Worm (Caenorhabditis elegans) whole organism, young adult: ENCODE measurements around the gene Y39A1A.24.

Experiments
- B0019.2 ChIP-seq: fragments of 200-800 bp; sonication (Bioruptor generic); conservative IDR thresholded peaks from 2 replicates; pipeline ENCODE4 v1.3.6; 2022; ENCODE audit warnings: missing genetic modification reagents, missing genetic modification characterization, missing compliant biosample characterization
- B0035.1 ChIP-seq: sonication (generic microtip); optimal IDR thresholded peaks from 2 replicates; lab custom pipeline; 2016; ENCODE audit warnings: missing genetic modification characterization, mild to moderate bottlenecking, missing compliant biosample characterization, missing genotype, missing genetic modification reagents
- B0261.1 ChIP-seq: sonication (generic microtip); optimal IDR thresholded peaks from 2 replicates; lab custom pipeline; 2016; ENCODE audit warnings: mild to moderate bottlenecking, missing genetic modification characterization, moderate library complexity, missing compliant biosample characterization
- D2030.7 ChIP-seq: fragments of 200-800 bp; sonication (Bioruptor generic); IDR thresholded peaks from 2 replicates; pipeline ENCODE4 v1.3.6; 2022; ENCODE audit warnings: missing genetic modification reagents, missing genetic modification characterization, missing compliant biosample characterization
- F39B2.1 ChIP-seq: fragments of 200-800 bp; sonication (Bioruptor generic); IDR thresholded peaks from 2 replicates; pipeline ENCODE4 v1.3.6; 2022; ENCODE audit warnings: missing genetic modification reagents, missing genetic modification characterization, missing compliant biosample characterization
- F57C9.4 ChIP-seq: sonication (generic microtip); optimal IDR thresholded peaks from 2 replicates; lab custom pipeline; 2017; ENCODE audit warnings: mild to moderate bottlenecking, missing genetic modification characterization, missing compliant biosample characterization
- ZK185.1 ChIP-seq: sonication (generic microtip); optimal IDR thresholded peaks from 2 replicates; lab custom pipeline; 2016; ENCODE audit warnings: mild to moderate bottlenecking, missing genetic modification characterization, missing compliant biosample characterization; ENCODE audit not compliant: poor library complexity, severe bottlenecking
- aptf-2 ChIP-seq: fragments of 200-800 bp; sonication (Bioruptor generic); conservative IDR thresholded peaks from 2 replicates; pipeline ENCODE4 v1.3.6; 2022; ENCODE audit warnings: missing genetic modification reagents, missing genetic modification characterization, missing compliant biosample characterization
- aptf-3 ChIP-seq: fragments of 200-800 bp; sonication (Bioruptor generic); IDR thresholded peaks from 2 replicates; pipeline ENCODE4 v1.3.6; 2022; ENCODE audit warnings: missing genetic modification characterization, missing compliant biosample characterization
- atf-7 ChIP-seq: sonication (generic microtip); optimal IDR thresholded peaks from 2 replicates; lab custom pipeline; 2017; ENCODE audit warnings: mild to moderate bottlenecking, missing genetic modification characterization, missing compliant biosample characterization
- ceh-58 ChIP-seq: fragments of 200-800 bp; sonication (Bioruptor generic); IDR thresholded peaks from 2 replicates; pipeline ENCODE4 v1.3.6; 2022; ENCODE audit warnings: missing genetic modification characterization, missing compliant biosample characterization
- die-1 ChIP-seq: sonication (generic microtip); optimal IDR thresholded peaks from 2 replicates; lab custom pipeline; 2016; ENCODE audit warnings: missing genotype, mild to moderate bottlenecking, missing genetic modification characterization, missing compliant biosample characterization
- egl-18 ChIP-seq: fragments of 200-800 bp; sonication (Bioruptor generic); IDR thresholded peaks from 2 replicates; pipeline ENCODE4 v1.3.6; 2022; ENCODE audit warnings: missing genetic modification reagents, missing genetic modification characterization, missing compliant biosample characterization
- egrh-3 ChIP-seq: fragments of 200-800 bp; sonication (Bioruptor generic); IDR thresholded peaks from 2 replicates; pipeline ENCODE4 v1.3.6; 2022; ENCODE audit warnings: missing genetic modification reagents, missing genetic modification characterization, missing compliant biosample characterization
- ets-4 ChIP-seq: fragments of 200-800 bp; sonication (Bioruptor generic); optimal IDR thresholded peaks from 2 replicates; lab custom pipeline; 2018; ENCODE audit warnings: mild to moderate bottlenecking, missing genetic modification characterization, missing compliant biosample characterization
- hmg-20 ChIP-seq: fragments of 200-800 bp; sonication (Bioruptor generic); IDR thresholded peaks from 2 replicates; pipeline ENCODE4 v1.3.6; 2022; ENCODE audit warnings: missing genetic modification reagents, missing genetic modification characterization, missing compliant biosample characterization
- hrde-1 ChIP-seq: sonication (generic microtip); optimal IDR thresholded peaks from 2 replicates; lab custom pipeline; 2016; ENCODE audit warnings: missing genetic modification characterization, mild to moderate bottlenecking, missing compliant biosample characterization, moderate library complexity, missing genotype, missing genetic modification reagents, borderline replicate concordance
- lin-40 ChIP-seq: sonication (generic microtip); optimal IDR thresholded peaks from 2 replicates; lab custom pipeline; 2016; ENCODE audit warnings: missing genetic modification characterization, mild to moderate bottlenecking, missing compliant biosample characterization, missing genotype, missing genetic modification reagents
- lir-1 ChIP-seq: fragments of 200-800 bp; sonication (Bioruptor generic); conservative IDR thresholded peaks from 2 replicates; pipeline ENCODE4 v1.3.6; 2022; ENCODE audit warnings: missing genetic modification reagents, missing genetic modification characterization, missing compliant biosample characterization
- lsl-1 ChIP-seq: fragments of 200-800 bp; sonication (Bioruptor generic); optimal IDR thresholded peaks from 2 replicates; lab custom pipeline; 2018; ENCODE audit warnings: mild to moderate bottlenecking, missing genetic modification characterization, moderate library complexity, missing compliant biosample characterization
- madf-10 ChIP-seq: sonication (generic microtip); optimal IDR thresholded peaks from 2 replicates; lab custom pipeline; 2016; ENCODE audit warnings: mild to moderate bottlenecking, missing genetic modification characterization, missing compliant biosample characterization
- nhr-120 ChIP-seq: fragments of 200-800 bp; sonication (Bioruptor generic); IDR thresholded peaks from 2 replicates; pipeline ENCODE4 v1.3.6; 2022; ENCODE audit warnings: missing genetic modification characterization, missing compliant biosample characterization
- nhr-27 ChIP-seq: fragments of 200-800 bp; sonication (Bioruptor generic); optimal IDR thresholded peaks from 2 replicates; lab custom pipeline; 2018; ENCODE audit warnings: mild to moderate bottlenecking, missing genetic modification characterization, moderate library complexity, missing compliant biosample characterization
- rec-8 ChIP-seq, 2 experiments: sonication (generic microtip); optimal IDR thresholded peaks; 2 replicates each; lab custom pipeline; 2016; ENCODE audit warnings: mild to moderate bottlenecking in 2 of 2, missing genetic modification characterization in 2 of 2, missing genetic modification reagents in 2 of 2, missing genotype in 2 of 2, missing biosample characterization in 1 of 2, missing compliant biosample characterization in 1 of 2, moderate library complexity in 1 of 2
- repo-1 ChIP-seq: sonication (generic microtip); optimal IDR thresholded peaks from 2 replicates; lab custom pipeline; 2017; ENCODE audit warnings: mild to moderate bottlenecking, missing genetic modification characterization, missing compliant biosample characterization
- rpc-1 ChIP-seq, 2 experiments: fragments of 150-350 bp in 1 of 2; sonication (generic microtip) in 1 of 2; optimal IDR thresholded peaks; 2 replicates each; lab custom pipeline; 2014 to 2018; ENCODE audit warnings: missing biosample characterization in 1 of 2, missing genetic modification characterization in 1 of 2, missing genetic modification reagents in 1 of 2, missing genotype in 1 of 2
- snpc-3.4 ChIP-seq: sonication (generic microtip); optimal IDR thresholded peaks from 2 replicates; lab custom pipeline; 2017; ENCODE audit warnings: missing genetic modification characterization, mild to moderate bottlenecking, missing compliant biosample characterization, antibody characterized with exemption, moderate library complexity, missing genotype, missing genetic modification reagents
- somi-1 ChIP-seq: fragments of 200-800 bp; sonication (Bioruptor generic); optimal IDR thresholded peaks from 2 replicates; lab custom pipeline; 2018; ENCODE audit warnings: mild to moderate bottlenecking, missing genetic modification characterization, missing compliant biosample characterization
- tlf-1 ChIP-seq: fragments of 200-800 bp; sonication (Bioruptor generic); optimal IDR thresholded peaks from 2 replicates; lab custom pipeline; 2018; ENCODE audit warnings: mild to moderate bottlenecking, missing genetic modification characterization, missing compliant biosample characterization
- ztf-28 ChIP-seq: fragments of 200-800 bp; sonication (Bioruptor generic); IDR thresholded peaks from 2 replicates; pipeline ENCODE4 v1.3.6; 2022; ENCODE audit warnings: missing genetic modification reagents, missing genetic modification characterization, missing compliant biosample characterization
- ztf-6 ChIP-seq: fragments of 200-800 bp; sonication (Bioruptor generic); IDR thresholded peaks from 2 replicates; pipeline ENCODE4 v1.3.6; 2022; ENCODE audit warnings: missing genetic modification reagents, missing genetic modification characterization, missing compliant biosample characterization

Gene Y39A1A.24

ce11 chrIII:10658394-10658793 is 46.0 kb downstream of the Y39A1A.24 start:
- TF ChIP-seq aptf-2 (GFP tag; lab: Robert Waterston, UW) (no peak), egl-18 (GFP tag; lab: Robert Waterston, UW) (no peak), rec-8 (tag; optimal IDR thresholded peaks at IDR 0.05; lab: Kevin White, UChicago) (no peak), aptf-3 (GFP tag; lab: Robert Waterston, UW) (no peak), ZK185.1 (no peak), ceh-58 (GFP tag; lab: Robert Waterston, UW) (no peak), B0019.2 (GFP tag; lab: Robert Waterston, UW) (no peak), lir-1 (GFP tag; lab: Robert Waterston, UW) (no peak), nhr-120 (GFP tag; lab: Robert Waterston, UW) (no peak), die-1 (tag; lab: Kevin White, UChicago) (no peak), D2030.7 (GFP tag; lab: Robert Waterston, UW) (no peak), rpc-1 (optimal IDR thresholded peaks at IDR 0.05; lab: Kevin White, UChicago) (no peak), rpc-1 (tag; optimal IDR thresholded peaks at IDR 0.05; lab: Kevin White, UChicago) (no peak), B0261.1 (tag; lab: Kevin White, UChicago) (no peak), snpc-3.4 (no peak), somi-1 (GFP tag; lab: Kevin White, UChicago) (no peak), tlf-1 (GFP tag; lab: Kevin White, UChicago) (no peak), B0035.1 (no peak)

- TF ChIP-seq madf-10: no peak
- no peak for TF ChIP-seq atf-7 (tag; lab: Kevin White, UChicago)
- no peak for TF ChIP-seq lsl-1 (GFP tag; lab: Kevin White, UChicago)
- no peak for TF ChIP-seq egl-18 (GFP tag; lab: Robert Waterston, UW)
- no peak for TF ChIP-seq rpc-1 (optimal IDR thresholded peaks at IDR 0.05; lab: Kevin White, UChicago)
- no peak for TF ChIP-seq rpc-1 (tag; optimal IDR thresholded peaks at IDR 0.05; lab: Kevin White, UChicago)
- no peak for TF ChIP-seq B0035.1
- TF ChIP-seq ets-4: no peak
- TF ChIP-seq F39B2.1: no peak
- TF ChIP-seq hrde-1 (tag; lab: Kevin White, UChicago): no peak
- no peak for TF ChIP-seq ztf-6 (GFP tag; lab: Robert Waterston, UW)
- no peak for TF ChIP-seq egrh-3 (GFP tag; lab: Robert Waterston, UW)
- TF ChIP-seq repo-1: no peak
- no peak for TF ChIP-seq B0019.2 (GFP tag; lab: Robert Waterston, UW)
- no peak for TF ChIP-seq lin-40 (tag; lab: Kevin White, UChicago)
- no peak for TF ChIP-seq hmg-20 (GFP tag; lab: Robert Waterston, UW)
- TF ChIP-seq F57C9.4 (tag; lab: Kevin White, UChicago): no peak
- no peak for TF ChIP-seq ztf-28 (GFP tag; lab: Robert Waterston, UW)
- TF ChIP-seq nhr-27 (tag; lab: Kevin White, UChicago): no peak
Measured at ce11 chrIII:10661292-10661691, 48.9 kb downstream of the Y39A1A.24 start.
